Worm (Caenorhabditis elegans): ENCODE results near the gene gst-6.

The gst-6 gene

ce11 chrII:4869793-4870343 lies 9.8 kb upstream of the gst-6 start:
- TF ChIP-seq nhr-237 (tag; optimal IDR thresholded peaks at IDR 0.05): no peak
- no peak for TF ChIP-seq dmd-4 (tag; optimal IDR thresholded peaks at IDR 0.05)
- TF ChIP-seq lin-13 (GFP tag; optimal IDR thresholded peaks at IDR 0.05): no peak
- no peak for TF ChIP-seq nhr-25 (tag; optimal IDR thresholded peaks at IDR 0.05)
- TF ChIP-seq ztf-4 (tag; optimal IDR thresholded peaks at IDR 0.05): no peak
- no peak for TF ChIP-seq lin-11 (tag; optimal IDR thresholded peaks at IDR 0.05)
- no peak for TF ChIP-seq snpc-4 (tag; optimal IDR thresholded peaks at IDR 0.05)
- TF ChIP-seq ceh-16 (tag; optimal IDR thresholded peaks at IDR 0.05): no peak
- no peak for TF ChIP-seq unc-62 (GFP tag; optimal IDR thresholded peaks at IDR 0.05)
- TF ChIP-seq nhr-6 (tag; optimal IDR thresholded peaks at IDR 0.05): no peak

ce11 chrII:4870691-4871090 lies 9.0 kb upstream of the gst-6 start, which contains the start of gene col-20:
TSS of gene col-20 (minus strand) at chrII:4870791.
- TF ChIP-seq aly-2 (tag; optimal IDR thresholded peaks at IDR 0.05): no peak
- no peak for TF ChIP-seq ztf-11 (tag; optimal IDR thresholded peaks at IDR 0.05)
- TF ChIP-seq R02D3.7 (tag; optimal IDR thresholded peaks at IDR 0.05): no peak
- TF ChIP-seq ZK546.5 (tag; optimal IDR thresholded peaks at IDR 0.05): no peak
- no peak for TF ChIP-seq Y55F3AM.14 (GFP tag; optimal IDR thresholded peaks at IDR 0.05)
- TF ChIP-seq unc-55 (GFP tag; optimal IDR thresholded peaks at IDR 0.05): no peak
- no peak for TF ChIP-seq lin-39 (tag; optimal IDR thresholded peaks at IDR 0.05)

ce11 chrII:4871834-4872233 lies 7.9 kb upstream of the gst-6 start:
- peak; percentile 53 for TF ChIP-seq blmp-1 (tag; optimal IDR thresholded peaks at IDR 0.05; ENCODE audit: insufficient read depth)
- no peak for TF ChIP-seq sem-4 (tag; optimal IDR thresholded peaks at IDR 0.05)

- TF ChIP-seq fos-1 (tag; optimal IDR thresholded peaks at IDR 0.05) (no peak), nhr-77 (tag; optimal IDR thresholded peaks at IDR 0.05) (no peak), sma-9 (GFP tag; optimal IDR thresholded peaks at IDR 0.05) (no peak), sma-9 (tag; optimal IDR thresholded peaks at IDR 0.05) (no peak), zag-1 (tag; optimal IDR thresholded peaks at IDR 0.05) (no peak), nhr-10 (tag; optimal IDR thresholded peaks at IDR 0.05) (no peak), mbf-1 (tag; optimal IDR thresholded peaks at IDR 0.05) (no peak), lin-11 (tag; optimal IDR thresholded peaks at IDR 0.05) (no peak), nhr-23 (tag; optimal IDR thresholded peaks at IDR 0.05) (no peak), nhr-21 (tag; optimal IDR thresholded peaks at IDR 0.05) (no peak)
Observed at ce11 chrII:4873029-4873428, 6.7 kb upstream of the gst-6 start, which contains the start of gene col-73. TSS of gene col-73 (minus strand) at chrII:4873129.

ce11 chrII:4874335-4874861 lies 5.3 kb upstream of the gst-6 start, which contains the start of gene F11G11.15:
TSS of gene F11G11.15 (plus strand) at chrII:4874845.
- TF ChIP-seq blmp-1 (tag; optimal IDR thresholded peaks at IDR 0.05; ENCODE audit: insufficient read depth) (peak; percentile 63), ama-1 (optimal IDR thresholded peaks at IDR 0.05) (no peak), nhr-21 (tag; optimal IDR thresholded peaks at IDR 0.05) (peak; percentile 32), nhr-25 (tag; optimal IDR thresholded peaks at IDR 0.05) (peak; percentile 40), gmeb-1 (tag; optimal IDR thresholded peaks at IDR 0.05) (no peak), mbf-1 (tag; optimal IDR thresholded peaks at IDR 0.05) (no peak)

ce11 chrII:4876091-4876490 lies 3.6 kb upstream of the gst-6 start, which contains the start of gene F11G11.13:
TSS of gene F11G11.13 (minus strand) at chrII:4876179.
- no peak for TF ChIP-seq lin-39 (tag; optimal IDR thresholded peaks at IDR 0.05)
- no peak for TF ChIP-seq mbf-1 (tag; optimal IDR thresholded peaks at IDR 0.05)
- TF ChIP-seq F13H6.1 (tag; optimal IDR thresholded peaks at IDR 0.05): no peak
- no peak for TF ChIP-seq Y55F3AM.14 (GFP tag; optimal IDR thresholded peaks at IDR 0.05)
- TF ChIP-seq zag-1 (tag; optimal IDR thresholded peaks at IDR 0.05): no peak
- no peak for TF ChIP-seq elt-3 (tag; optimal IDR thresholded peaks at IDR 0.05)
- TF ChIP-seq nhr-129 (tag; optimal IDR thresholded peaks at IDR 0.05): no peak
- no peak for TF ChIP-seq unc-62 (GFP tag; optimal IDR thresholded peaks at IDR 0.05)
- TF ChIP-seq skn-1 (tag; optimal IDR thresholded peaks at IDR 0.05): no peak
- TF ChIP-seq nhr-21 (tag; optimal IDR thresholded peaks at IDR 0.05): peak; percentile 21
- no peak for TF ChIP-seq snpc-4 (tag; optimal IDR thresholded peaks at IDR 0.05)
- peak; percentile 15 for TF ChIP-seq sma-9 (GFP tag; optimal IDR thresholded peaks at IDR 0.05)
- TF ChIP-seq sma-9 (tag; optimal IDR thresholded peaks at IDR 0.05): no peak
- peak; percentile 15 for TF ChIP-seq nhr-25 (tag; optimal IDR thresholded peaks at IDR 0.05)
- no peak for TF ChIP-seq nhr-77 (tag; optimal IDR thresholded peaks at IDR 0.05)
- TF ChIP-seq egl-27 (tag; optimal IDR thresholded peaks at IDR 0.05): no peak
- no peak for TF ChIP-seq elt-1 (tag; optimal IDR thresholded peaks at IDR 0.05)
- TF ChIP-seq sem-4 (tag; optimal IDR thresholded peaks at IDR 0.05): peak; percentile 33
- TF ChIP-seq unc-55 (GFP tag; optimal IDR thresholded peaks at IDR 0.05): no peak
- TF ChIP-seq ama-1 (optimal IDR thresholded peaks at IDR 0.05): no peak
- TF ChIP-seq blmp-1 (tag; optimal IDR thresholded peaks at IDR 0.05; ENCODE audit: insufficient read depth): peak; percentile 97
- no peak for TF ChIP-seq lin-11 (tag; optimal IDR thresholded peaks at IDR 0.05)
- TF ChIP-seq fos-1 (tag; optimal IDR thresholded peaks at IDR 0.05): no peak
- no peak for TF ChIP-seq mab-5 (tag; optimal IDR thresholded peaks at IDR 0.05)

Measured in whole organism, L2 larva.